Worm (Caenorhabditis elegans): ENCODE measurements around the gene rps-13.

DNA sequence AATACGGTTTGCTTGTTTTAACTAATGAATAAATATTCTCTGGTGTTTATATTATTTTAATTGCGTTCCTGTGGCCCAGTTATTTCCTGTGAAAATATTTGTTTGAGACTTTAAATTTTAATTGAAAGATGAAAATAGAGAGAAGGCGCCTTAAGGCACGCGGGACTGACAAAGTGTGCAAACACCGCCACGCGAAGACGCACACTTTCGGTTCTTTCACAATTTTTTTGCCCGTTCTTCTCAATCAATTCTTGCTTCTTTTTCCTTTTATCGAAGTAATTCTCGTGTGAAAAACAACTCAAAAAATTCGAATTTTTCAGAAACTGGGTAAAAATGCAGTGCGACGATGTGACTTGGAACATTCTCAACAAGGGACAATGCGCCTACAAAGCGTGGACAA, 4.3 kb upstream of the rps-13 start, which contains the start of gene C16A3.6:
- TF ChIP-seq him-1 (tag; optimal IDR thresholded peaks at IDR 0.05) = no peak
- no peak for TF ChIP-seq dao-5 (tag; optimal IDR thresholded peaks at IDR 0.05)
- TF ChIP-seq W03F9.2 (tag; optimal IDR thresholded peaks at IDR 0.05) = no peak

Measured in whole organism, L4/young adult.